Fruit fly (Drosophila melanogaster) whole organism: ENCODE measurements around the gene CG14427.

Source experiments
- CG8478 ChIP-seq: fragments of >200 bp; optimal IDR thresholded peaks from 2 replicates; lab custom pipeline; 2018; ENCODE audit warnings: inconsistent platforms
- Dll ChIP-seq: fragments of >200 bp; optimal IDR thresholded peaks from 2 replicates; lab custom pipeline; 2017
- psq ChIP-seq: fragments of >200 bp; optimal IDR thresholded peaks from 2 replicates; lab custom pipeline; 2017
- usp ChIP-seq: fragments of >200 bp; optimal IDR thresholded peaks from 2 replicates; lab custom pipeline; 2017; ENCODE audit warnings: missing biosample characterization, missing genetic modification characterization, mixed read lengths

DNA sequence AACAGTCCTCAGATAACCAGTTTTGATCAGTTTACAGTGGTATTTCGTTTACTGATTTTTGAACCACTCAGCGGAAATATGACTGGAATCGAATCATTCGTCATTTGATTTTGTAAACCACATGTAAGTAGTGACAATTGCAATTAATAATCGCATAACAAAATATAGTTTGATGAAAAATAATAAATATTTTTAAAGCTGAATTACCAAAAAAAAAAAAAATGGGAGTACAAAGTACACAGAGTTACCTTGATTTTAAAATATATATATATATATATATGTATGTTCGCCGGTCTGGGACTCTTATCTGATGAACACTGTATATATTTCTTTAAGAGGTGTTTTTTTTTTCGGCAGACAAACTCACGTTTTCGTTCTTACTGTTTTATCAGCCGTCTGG, 26.8 kb downstream of the CG14427 start:
- TF ChIP-seq CG8478: no peak
- no peak for TF ChIP-seq psq (lab: Kevin White, UChicago)
- TF ChIP-seq usp (GFP tag; lab: Kevin White, UChicago): no peak
- TF ChIP-seq Dll (lab: Kevin White, UChicago): no peak
